Fruit fly (Drosophila melanogaster): ENCODE measurements around the gene CG8003.

The CG8003 gene

DNA sequence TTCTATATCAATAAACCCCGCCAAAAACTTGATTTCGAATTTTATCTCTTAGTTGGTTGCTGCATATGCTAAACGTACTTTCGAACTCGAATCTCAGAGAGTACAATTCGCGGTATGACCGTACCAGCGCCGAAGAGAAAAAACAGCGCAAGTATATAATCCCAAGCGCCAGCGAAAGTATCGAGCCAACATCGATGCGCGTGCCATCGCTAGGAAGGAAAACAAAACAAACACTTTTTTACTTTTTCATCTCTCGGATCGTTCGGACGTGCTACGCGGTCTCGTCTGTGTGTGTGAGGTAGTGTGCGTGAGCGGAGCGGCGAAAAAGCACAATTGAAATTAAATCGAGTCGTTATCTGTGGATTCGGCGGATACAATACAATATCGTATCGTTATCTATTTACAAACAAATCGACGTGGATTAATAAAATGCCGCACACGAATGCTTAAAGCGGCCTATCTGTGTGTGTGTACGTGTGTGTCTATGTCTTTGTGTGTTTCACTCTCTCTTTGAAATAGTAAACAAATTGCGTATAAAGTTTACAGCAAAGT is 3.3 kb downstream of the CG8003 start, which contains the start of gene simj (continued):
- TF ChIP-seq CG9876 (GFP tag; optimal IDR thresholded peaks at IDR 0.05): peak; percentile 46
- peak; percentile 58 for TF ChIP-seq MTF-1 (GFP tag; optimal IDR thresholded peaks at IDR 0.05; ENCODE audit: borderline replicate concordance)
- TF ChIP-seq CG8944 (GFP tag; optimal IDR thresholded peaks at IDR 0.05): peak; percentile 39
- TF ChIP-seq HmgD (GFP tag; optimal IDR thresholded peaks at IDR 0.05): peak; percentile 59
- TF ChIP-seq tio (GFP tag; optimal IDR thresholded peaks at IDR 0.05): no peak
- TF ChIP-seq CG33557 (GFP tag; optimal IDR thresholded peaks at IDR 0.05): no peak
- no peak for TF ChIP-seq lmd (GFP tag; IDR thresholded peaks at IDR 0.05)
- peak; percentile 39 for TF ChIP-seq HHEX (GFP tag; optimal IDR thresholded peaks at IDR 0.05)
- TF ChIP-seq CG7271 (tag; optimal IDR thresholded peaks at IDR 0.05): peak; percentile 72
- no peak for TF ChIP-seq CG11093 (GFP tag; IDR thresholded peaks at IDR 0.05)
- TF ChIP-seq bcd (GFP tag; optimal IDR thresholded peaks at IDR 0.05): peak; percentile 31
- TF ChIP-seq abd-A (tag; optimal IDR thresholded peaks at IDR 0.05): peak; percentile 73
- peak; percentile 23 for TF ChIP-seq CG8089 (GFP tag; optimal IDR thresholded peaks at IDR 0.05)
- TF ChIP-seq CG13775 (GFP tag; optimal IDR thresholded peaks at IDR 0.05): no peak
- no peak for TF ChIP-seq br (optimal IDR thresholded peaks at IDR 0.05)
- TF ChIP-seq CG6765 (GFP tag; optimal IDR thresholded peaks at IDR 0.05): peak; percentile 59
- peak; percentile 46 for TF ChIP-seq BtbVII (GFP tag; optimal IDR thresholded peaks at IDR 0.05)
- TF ChIP-seq ci (GFP tag; IDR thresholded peaks at IDR 0.05): peak; percentile 81
- TF ChIP-seq zfh2 (GFP tag; optimal IDR thresholded peaks at IDR 0.05): peak; percentile 38
- TF ChIP-seq dm (GFP tag; optimal IDR thresholded peaks at IDR 0.05): peak; percentile 2
- peak; percentile 77 for TF ChIP-seq ash1 (GFP tag; optimal IDR thresholded peaks at IDR 0.05)
- no peak for TF ChIP-seq Oaz (GFP tag; IDR thresholded peaks at IDR 0.05)
- peak; percentile 40 for TF ChIP-seq repo (GFP tag; optimal IDR thresholded peaks at IDR 0.05)
- peak; percentile 24 for TF ChIP-seq phol (tag; optimal IDR thresholded peaks at IDR 0.05)
- 0 out of 2 replicates have a peak, but pooled peaks have one; percentile 17 for TF ChIP-seq H2.0 (GFP tag; IDR thresholded peaks at IDR 0.05)
- no peak for TF ChIP-seq seq (GFP tag; IDR thresholded peaks at IDR 0.05)
- no peak for TF ChIP-seq ara (GFP tag; IDR thresholded peaks at IDR 0.05)
- peak; percentile 65 for TF ChIP-seq Dek (tag; optimal IDR thresholded peaks at IDR 0.05)
- TF ChIP-seq insv (GFP tag; optimal IDR thresholded peaks at IDR 0.05): peak in 1 of 2 experiments; percentile 60
- no peak for TF ChIP-seq slou (GFP tag; optimal IDR thresholded peaks at IDR 0.05)
- no peak for TF ChIP-seq Mrtf (GFP tag; IDR thresholded peaks at IDR 0.05)
- no peak for TF ChIP-seq CG6854 (GFP tag; optimal IDR thresholded peaks at IDR 0.05)
- peak; percentile 31 for TF ChIP-seq fu2 (GFP tag; optimal IDR thresholded peaks at IDR 0.05)
- TF ChIP-seq Drgx (GFP tag; IDR thresholded peaks at IDR 0.05): peak; percentile 34; the same call in 1 of the 2 replicates
- TF ChIP-seq CG12744 (GFP tag; optimal IDR thresholded peaks at IDR 0.05): peak; percentile 12
- no peak for TF ChIP-seq btn (GFP tag; optimal IDR thresholded peaks at IDR 0.05)
- no peak for TF ChIP-seq Kr (GFP tag; optimal IDR thresholded peaks at IDR 0.05)
- peak; percentile 29 for TF ChIP-seq CG17359 (tag; optimal IDR thresholded peaks at IDR 0.05)
- TF ChIP-seq usp (GFP tag; optimal IDR thresholded peaks at IDR 0.05): no peak
- TF ChIP-seq CG12299 (tag; optimal IDR thresholded peaks at IDR 0.05): peak; percentile 64
- TF ChIP-seq bbx (GFP tag; IDR thresholded peaks at IDR 0.05; ENCODE audit: partially characterized antibody): peak; percentile 95
- TF ChIP-seq NfI (GFP tag; optimal IDR thresholded peaks at IDR 0.05): peak; percentile 57
- no peak for TF ChIP-seq crc (GFP tag; optimal IDR thresholded peaks at IDR 0.05)
- TF ChIP-seq CG7745 (tag; optimal IDR thresholded peaks at IDR 0.05): peak; percentile 0
- no peak for TF ChIP-seq dan (GFP tag; IDR thresholded peaks at IDR 0.05)
- TF ChIP-seq CG7839 (tag; optimal IDR thresholded peaks at IDR 0.05): peak; percentile 11
- TF ChIP-seq CG11723 (GFP tag; optimal IDR thresholded peaks at IDR 0.05): peak; percentile 12
- no peak for TF ChIP-seq CG18011 (GFP tag; optimal IDR thresholded peaks at IDR 0.05)
- TF ChIP-seq amos (GFP tag; IDR thresholded peaks at IDR 0.05; ENCODE audit: partially characterized antibody): peak; percentile 94
- no peak for TF ChIP-seq CG15011 (GFP tag; optimal IDR thresholded peaks at IDR 0.05)
- TF ChIP-seq H15 (GFP tag; IDR thresholded peaks at IDR 0.05): no peak

Measured in whole organism, embryonic.